Worm (Caenorhabditis elegans): ENCODE measurements around the gene F43C1.7.

- TF ChIP-seq F13H6.1 (tag; optimal IDR thresholded peaks at IDR 0.05) (no peak), zip-5 (tag; optimal IDR thresholded peaks at IDR 0.05) (no peak), ceh-2 (tag; optimal IDR thresholded peaks at IDR 0.05) (no peak), pqm-1 (tag; optimal IDR thresholded peaks at IDR 0.05) (no peak), madf-2 (tag; optimal IDR thresholded peaks at IDR 0.05) (no peak), npax-4 (tag; optimal IDR thresholded peaks at IDR 0.05) (no peak), fkh-10 (GFP tag; optimal IDR thresholded peaks at IDR 0.05) (no peak), pha-4 (tag; optimal IDR thresholded peaks at IDR 0.05) (no peak)
Observed at ce11 chrIII:4240126-4240525, 2.2 kb downstream of the F43C1.7 start.
